Worm (Caenorhabditis elegans) whole organism, L4 larva: ENCODE measurements around the gene B0244.17.
A peak's percentile ranks its signal among the peaks of the same experiment; 100 is the strongest.

Experiments
- F10B5.3 ChIP-seq: sonication (generic microtip); optimal IDR thresholded peaks from 2 replicates; lab custom pipeline; 2016; ENCODE audit warnings: mild to moderate bottlenecking, missing genetic modification characterization, missing compliant biosample characterization
- F37D6.2 ChIP-seq: sonication (generic microtip); optimal IDR thresholded peaks from 2 replicates; lab custom pipeline; 2016; ENCODE audit warnings: mild to moderate bottlenecking, missing genetic modification characterization, missing compliant biosample characterization
- F49E8.2 ChIP-seq: sonication (generic microtip); optimal IDR thresholded peaks from 2 replicates; lab custom pipeline; 2016; ENCODE audit warnings: missing compliant biosample characterization, mild to moderate bottlenecking, missing genetic modification characterization, borderline replicate concordance
- R02D3.7 ChIP-seq: fragments of 150-350 bp; sonication (generic microtip); optimal IDR thresholded peaks from 3 replicates; lab custom pipeline; 2014; ENCODE audit warnings: missing biosample characterization, missing genetic modification characterization
- T26A8.4 ChIP-seq: fragments of 200-800 bp; sonication (Bioruptor generic); IDR thresholded peaks from 2 replicates; pipeline ENCODE4 v1.3.6; 2022; ENCODE audit warnings: missing genetic modification characterization, missing compliant biosample characterization
- Y48G9A.11 ChIP-seq: fragments of 200-800 bp; sonication (Bioruptor generic); IDR thresholded peaks from 2 replicates; pipeline ENCODE4 v1.3.6; 2022; ENCODE audit warnings: missing genetic modification reagents, missing genetic modification characterization, missing compliant biosample characterization
- Y75B8A.6 ChIP-seq: fragments of 200-800 bp; sonication (Bioruptor generic); IDR thresholded peaks from 2 replicates; pipeline ENCODE4 v1.3.6; 2022; ENCODE audit warnings: missing genetic modification reagents, missing genetic modification characterization, missing compliant biosample characterization
- ZK337.2 ChIP-seq: fragments of 200-800 bp; sonication (Bioruptor generic); IDR thresholded peaks from 2 replicates; pipeline ENCODE4 v1.3.6; 2022; ENCODE audit warnings: missing genetic modification reagents, missing genetic modification characterization, missing compliant biosample characterization
- aha-1 ChIP-seq: fragments of 150-350 bp; peaks from one replicate; lab custom pipeline; 2014; ENCODE audit warnings: missing biosample characterization, missing genetic modification characterization
- ceh-28 ChIP-seq: fragments of 150-350 bp; optimal IDR thresholded peaks from 2 replicates; lab custom pipeline; 2014; ENCODE audit warnings: missing biosample characterization, missing genetic modification reagents, missing genetic modification characterization
- ceh-62 ChIP-seq: sonication (generic microtip); optimal IDR thresholded peaks from 2 replicates; lab custom pipeline; 2017; ENCODE audit warnings: missing biosample characterization, missing genetic modification characterization
- ceh-82 ChIP-seq: sonication (generic microtip); optimal IDR thresholded peaks from 2 replicates; lab custom pipeline; 2017; ENCODE audit warnings: missing biosample characterization, missing genetic modification characterization
- ces-1 ChIP-seq: fragments of 150-350 bp; sonication (generic microtip); optimal IDR thresholded peaks from 4 replicates; lab custom pipeline; 2014; ENCODE audit warnings: missing biosample characterization, missing genetic modification reagents, missing genetic modification characterization
- daf-19 ChIP-seq: fragments of 200-800 bp; sonication (Bioruptor generic); conservative IDR thresholded peaks from 2 replicates; pipeline ENCODE4 v1.3.6; 2022; ENCODE audit warnings: missing genetic modification characterization, missing compliant biosample characterization
- dmd-6 ChIP-seq: fragments of 200-800 bp; sonication (Bioruptor generic); IDR thresholded peaks from 2 replicates; pipeline ENCODE4 v1.3.6; 2022; ENCODE audit warnings: missing genetic modification reagents, missing genetic modification characterization, missing compliant biosample characterization
- dmd-8 ChIP-seq: fragments of 200-800 bp; sonication (Bioruptor generic); IDR thresholded peaks from 2 replicates; pipeline ENCODE4 v1.3.6; 2022; ENCODE audit warnings: missing genetic modification characterization, missing compliant biosample characterization
- dmd-9 ChIP-seq: fragments of 200-800 bp; sonication (Bioruptor generic); IDR thresholded peaks from 2 replicates; pipeline ENCODE4 v1.3.6; 2022; ENCODE audit warnings: missing genetic modification reagents, missing genetic modification characterization, missing compliant biosample characterization
- dpl-1 ChIP-seq: fragments of 150-350 bp; optimal IDR thresholded peaks from 2 replicates; lab custom pipeline; 2014; ENCODE audit warnings: missing biosample characterization, missing genetic modification reagents, missing genetic modification characterization
- duxl-1 ChIP-seq: sonication (generic microtip); optimal IDR thresholded peaks from 2 replicates; lab custom pipeline; 2016; ENCODE audit warnings: mild to moderate bottlenecking, missing genetic modification characterization, moderate library complexity, missing compliant biosample characterization; ENCODE audit not compliant: poor library complexity
- dve-1 ChIP-seq: sonication (generic microtip); optimal IDR thresholded peaks from 2 replicates; lab custom pipeline; 2017; ENCODE audit warnings: antibody characterized with exemption, mild to moderate bottlenecking, missing genetic modification characterization, missing compliant biosample characterization; ENCODE audit not compliant: insufficient read depth
- egl-43 ChIP-seq: fragments of 200-800 bp; sonication (Bioruptor generic); IDR thresholded peaks from 2 replicates; pipeline ENCODE4 v1.3.6; 2022; ENCODE audit warnings: missing genetic modification reagents, missing genetic modification characterization, missing compliant biosample characterization
- gei-8 ChIP-seq: fragments of 200-800 bp; sonication (Bioruptor generic); optimal IDR thresholded peaks from 2 replicates; lab custom pipeline; 2018; ENCODE audit warnings: mild to moderate bottlenecking, missing genetic modification characterization, missing compliant biosample characterization
- hlh-30 ChIP-seq: sonication (generic microtip); optimal IDR thresholded peaks from 2 replicates; lab custom pipeline; 2017; ENCODE audit warnings: antibody characterized with exemption, mild to moderate bottlenecking, missing genetic modification characterization, missing compliant biosample characterization; ENCODE audit not compliant: insufficient read depth
- lin-38 ChIP-seq: fragments of 200-800 bp; sonication (Bioruptor generic); IDR thresholded peaks from 2 replicates; pipeline ENCODE4 v1.3.6; 2022; ENCODE audit warnings: missing genetic modification reagents, missing genetic modification characterization, missing compliant biosample characterization
- lsy-2 ChIP-seq, 2 experiments: fragments of 150-350 bp in 1 of 2; sonication (generic microtip) in 1 of 2; optimal IDR thresholded peaks; 2 replicates each; lab custom pipeline; 2014 to 2017; ENCODE audit warnings: missing biosample characterization in 2 of 2, missing genetic modification characterization in 2 of 2
- madf-5 ChIP-seq, 2 experiments: fragments of 200-800 bp; sonication (Bioruptor generic); IDR thresholded peaks; 2 replicates each; pipeline ENCODE4 v1.3.6; 2022; ENCODE audit warnings: missing compliant biosample characterization in 2 of 2, missing genetic modification characterization in 2 of 2
- madf-9 ChIP-seq: fragments of 200-800 bp; sonication (Bioruptor generic); conservative IDR thresholded peaks from 2 replicates; pipeline ENCODE4 v1.3.6; 2022; ENCODE audit warnings: missing genetic modification reagents, missing genetic modification characterization, missing compliant biosample characterization
- mdl-1 ChIP-seq, 2 experiments: fragments of 150-350 bp in 1 of 2; sonication (generic microtip) in 1 of 2; optimal IDR thresholded peaks; 2 replicates each; lab custom pipeline; 2014 to 2017; ENCODE audit warnings: missing biosample characterization in 2 of 2, missing genetic modification characterization in 2 of 2
- mdt-29 ChIP-seq: fragments of 200-800 bp; sonication (Bioruptor generic); IDR thresholded peaks from 2 replicates; pipeline ENCODE4 v1.3.6; 2022; ENCODE audit warnings: missing genetic modification reagents, missing genetic modification characterization, missing compliant biosample characterization
- mes-2 ChIP-seq: sonication (generic microtip); optimal IDR thresholded peaks from 2 replicates; lab custom pipeline; 2016; ENCODE audit warnings: missing genotype, mild to moderate bottlenecking, missing genetic modification characterization, missing compliant biosample characterization; ENCODE audit not compliant: poor library complexity, severe bottlenecking
- mxl-2 ChIP-seq: fragments of 200-800 bp; sonication (Bioruptor generic); conservative IDR thresholded peaks from 2 replicates; pipeline ENCODE4 v1.3.6; 2022; ENCODE audit warnings: missing genetic modification reagents, missing genetic modification characterization, missing compliant biosample characterization
- nhr-11 ChIP-seq: fragments of 150-350 bp; optimal IDR thresholded peaks from 2 replicates; lab custom pipeline; 2014; ENCODE audit warnings: missing biosample characterization, missing genetic modification characterization
- nhr-41 ChIP-seq: fragments of 200-800 bp; sonication (Bioruptor generic); IDR thresholded peaks from 2 replicates; pipeline ENCODE4 v1.3.6; 2022; ENCODE audit warnings: missing genetic modification reagents, missing genetic modification characterization, missing compliant biosample characterization
- pqm-1 ChIP-seq: sonication (generic microtip); optimal IDR thresholded peaks from 2 replicates; lab custom pipeline; 2017; ENCODE audit warnings: missing biosample characterization, missing genetic modification characterization
- rbr-2 ChIP-seq: sonication (generic microtip); optimal IDR thresholded peaks from 2 replicates; lab custom pipeline; 2016; ENCODE audit warnings: missing genotype, missing genetic modification characterization, missing compliant biosample characterization
- snpc-1.2 ChIP-seq: fragments of 200-800 bp; sonication (Bioruptor generic); IDR thresholded peaks from 2 replicates; pipeline ENCODE4 v1.3.6; 2022; ENCODE audit warnings: missing genetic modification reagents, missing genetic modification characterization, missing compliant biosample characterization
- tag-97 ChIP-seq: fragments of 200-800 bp; sonication (Bioruptor generic); IDR thresholded peaks from 2 replicates; pipeline ENCODE4 v1.3.6; 2022; ENCODE audit warnings: missing genetic modification characterization, missing compliant biosample characterization
- unc-130 ChIP-seq: sonication (generic microtip); optimal IDR thresholded peaks from 2 replicates; lab custom pipeline; 2016; ENCODE audit warnings: missing genetic modification reagents, missing genetic modification characterization, missing compliant biosample characterization
- unc-62 ChIP-seq, 3 experiments: fragments of 150-350 bp in 1 of 3; sonication (generic microtip); optimal IDR thresholded peaks in 2 of 3; peaks in 1 of 3; 1 replicate in 1 of 3; 2 replicates in 2 of 3; lab custom pipeline; 2014 to 2017; ENCODE audit warnings: missing biosample characterization in 3 of 3, missing genetic modification characterization in 3 of 3, missing genetic modification reagents in 3 of 3, missing genotype in 1 of 3
- zip-11 ChIP-seq: fragments of 200-800 bp; sonication (Bioruptor generic); IDR thresholded peaks from 2 replicates; pipeline ENCODE4 v1.3.6; 2022; ENCODE audit warnings: missing genetic modification characterization, missing compliant biosample characterization
- zip-2 ChIP-seq: fragments of 150-350 bp; optimal IDR thresholded peaks from 2 replicates; lab custom pipeline; 2014; ENCODE audit warnings: missing biosample characterization, missing genetic modification characterization

B0244.17 gene

ce11 chrIII:5721888-5722287 is 11.1 kb upstream of the B0244.17 start (continued):
- TF ChIP-seq R02D3.7 (no peak), ceh-28 (tag; lab: Kevin White, UChicago) (peak; percentile 17), mdl-1 (tag; optimal IDR thresholded peaks at IDR 0.05; lab: Kevin White, UChicago) (peak in 1 of 2 experiments; percentile 26), unc-62 (GFP tag; optimal IDR thresholded peaks at IDR 0.05 in 1 of 2; lab: Kevin White, UChicago) (no peak), unc-62 (tag; optimal IDR thresholded peaks at IDR 0.05; lab: Kevin White, UChicago) (no peak), hlh-30 (tag; lab: Kevin White, UChicago) (peak; percentile 28), F10B5.3 (tag; lab: Kevin White, UChicago) (peak; percentile 7), dmd-9 (GFP tag; lab: Robert Waterston, UW) (0 out of 2 replicates have a peak, but pooled peaks have one; percentile 19), T26A8.4 (GFP tag; lab: Robert Waterston, UW) (peak; percentile 66), duxl-1 (peak; percentile 82)

ce11 chrIII:5722550-5722949 is 10.5 kb upstream of the B0244.17 start, which contains the start of gene wrm-1:
Gene wrm-1 (plus strand): TSS chrIII:5722850.
- no peak for TF ChIP-seq ZK337.2 (GFP tag; lab: Robert Waterston, UW)
- no peak for TF ChIP-seq F37D6.2 (tag; lab: Kevin White, UChicago)
- TF ChIP-seq madf-5 (GFP tag; IDR thresholded peaks at IDR 0.05; lab: Robert Waterston, UW): no peak
- no peak for TF ChIP-seq zip-2 (tag; lab: Kevin White, UChicago)
- TF ChIP-seq dmd-8 (GFP tag; lab: Robert Waterston, UW): no peak
- no peak for TF ChIP-seq dve-1 (tag; lab: Kevin White, UChicago)
- TF ChIP-seq Y75B8A.6 (GFP tag; lab: Robert Waterston, UW): no peak
- no peak for TF ChIP-seq dpl-1 (GFP tag; lab: Kevin White, UChicago)
- TF ChIP-seq mxl-2 (GFP tag; lab: Robert Waterston, UW): no peak
- no peak for TF ChIP-seq madf-9
- TF ChIP-seq ces-1 (GFP tag; lab: Kevin White, UChicago): no peak
- TF ChIP-seq mes-2: no peak
- TF ChIP-seq nhr-11: no peak
- TF ChIP-seq pqm-1 (tag; lab: Kevin White, UChicago): no peak
- no peak for TF ChIP-seq daf-19
- TF ChIP-seq, all 104 proteins: peak for 0

- TF ChIP-seq hlh-30 (tag; lab: Kevin White, UChicago): no peak
- peak; percentile 78 for TF ChIP-seq Y48G9A.11
- TF ChIP-seq mdt-29 (GFP tag; lab: Robert Waterston, UW): 0 out of 2 replicates have a peak, but pooled peaks have one; percentile 10
- no peak for TF ChIP-seq rbr-2
- no peak for TF ChIP-seq lsy-2 (tag; optimal IDR thresholded peaks at IDR 0.05; lab: Kevin White, UChicago)
- peak; percentile 85 for TF ChIP-seq unc-130 (GFP tag; lab: Kevin White, UChicago)
- TF ChIP-seq tag-97 (GFP tag; lab: Robert Waterston, UW): no peak
- TF ChIP-seq gei-8 (GFP tag; lab: Kevin White, UChicago): no peak
- no peak for TF ChIP-seq mes-2
- no peak for TF ChIP-seq dpl-1 (GFP tag; lab: Kevin White, UChicago)
- no peak for TF ChIP-seq zip-11 (GFP tag; lab: Robert Waterston, UW)
- TF ChIP-seq F49E8.2: peak; percentile 91
- peak; percentile 43; the same call in 1 of the 2 replicates for TF ChIP-seq snpc-1.2 (GFP tag; lab: Robert Waterston, UW)
- no peak for TF ChIP-seq ceh-62
- TF ChIP-seq egl-43 (GFP tag; lab: Robert Waterston, UW): no peak
- no peak for TF ChIP-seq ceh-82 (tag; lab: Kevin White, UChicago)
- no peak; the same call in 1 of the 2 replicates for TF ChIP-seq lin-38 (GFP tag; lab: Robert Waterston, UW)
- TF ChIP-seq nhr-41 (GFP tag; lab: Robert Waterston, UW): no peak
- peak; percentile 40 for TF ChIP-seq aha-1 (tag; lab: Kevin White, UChicago)
- TF ChIP-seq dmd-6 (GFP tag; lab: Robert Waterston, UW): no peak
These were observed 5.2 kb upstream of the B0244.17 start, which contains the start of gene egg-1 for ce11 chrIII:5727827-5728226. Gene egg-1 (plus strand): TSS chrIII:5728180.
